Fruit fly (Drosophila melanogaster): ENCODE data around the gene CAH5.
A peak's percentile ranks its signal among the peaks of the same experiment; 100 is the strongest.

CAH5 gene

dm6 chr3R:31305284-31305683 lies 42.9 kb downstream of the CAH5 start, which contains the start of gene pHCl-2 (continued):
- peak; percentile 36 for TF ChIP-seq sug (tag; optimal IDR thresholded peaks at IDR 0.05)
- TF ChIP-seq CG14050 (GFP tag; IDR thresholded peaks at IDR 0.05): no peak
- no peak for TF ChIP-seq Asciz (GFP tag; optimal IDR thresholded peaks at IDR 0.05)
- TF ChIP-seq CG9932 (GFP tag; IDR thresholded peaks at IDR 0.05): no peak
- no peak for TF ChIP-seq Dip2 (GFP tag; IDR thresholded peaks at IDR 0.05)
- TF ChIP-seq Ravus (GFP tag; IDR thresholded peaks at IDR 0.05): no peak
- no peak for TF ChIP-seq YL-1 (GFP tag; optimal IDR thresholded peaks at IDR 0.05)
- TF ChIP-seq Dek (tag; optimal IDR thresholded peaks at IDR 0.05): no peak
- no peak for TF ChIP-seq knrl (GFP tag; IDR thresholded peaks at IDR 0.05; ENCODE audit: partially characterized antibody)
- TF ChIP-seq Hmr (GFP tag; optimal IDR thresholded peaks at IDR 0.05): no peak
- no peak for TF ChIP-seq odd (GFP tag; optimal IDR thresholded peaks at IDR 0.05)
- no peak for TF ChIP-seq hkb (optimal IDR thresholded peaks at IDR 0.05)
- TF ChIP-seq hkb (GFP tag; IDR thresholded peaks at IDR 0.05): no peak
- no peak for TF ChIP-seq CG10959 (GFP tag; IDR thresholded peaks at IDR 0.05)
- TF ChIP-seq CG1603 (tag; optimal IDR thresholded peaks at IDR 0.05): no peak
- no peak for TF ChIP-seq ap (GFP tag; IDR thresholded peaks at IDR 0.05)
- TF ChIP-seq trem (tag; optimal IDR thresholded peaks at IDR 0.05): no peak
- no peak for TF ChIP-seq jing (GFP tag; optimal IDR thresholded peaks at IDR 0.05)
- TF ChIP-seq CG15011 (GFP tag; optimal IDR thresholded peaks at IDR 0.05): no peak
- no peak for TF ChIP-seq wdn (GFP tag; IDR thresholded peaks at IDR 0.05)
- peak; percentile 26 for TF ChIP-seq Hey (tag; optimal IDR thresholded peaks at IDR 0.05)
- TF ChIP-seq HLH54F (GFP tag; optimal IDR thresholded peaks at IDR 0.05): no peak
- TF ChIP-seq CG6272 (GFP tag; IDR thresholded peaks at IDR 0.05): no peak
- TF ChIP-seq mirr (GFP tag; optimal IDR thresholded peaks at IDR 0.05): peak; percentile 19
- TF ChIP-seq Atf3 (GFP tag; optimal IDR thresholded peaks at IDR 0.05): no peak
- TF ChIP-seq exex (tag; optimal IDR thresholded peaks at IDR 0.05): peak; percentile 27
- peak; percentile 3 for TF ChIP-seq lab (GFP tag; optimal IDR thresholded peaks at IDR 0.05)
- TF ChIP-seq C15 (GFP tag; IDR thresholded peaks at IDR 0.05): no peak
- no peak for TF ChIP-seq CG10431 (GFP tag; optimal IDR thresholded peaks at IDR 0.05)
- TF ChIP-seq BEAF-32 (GFP tag; optimal IDR thresholded peaks at IDR 0.05): no peak

DNA sequence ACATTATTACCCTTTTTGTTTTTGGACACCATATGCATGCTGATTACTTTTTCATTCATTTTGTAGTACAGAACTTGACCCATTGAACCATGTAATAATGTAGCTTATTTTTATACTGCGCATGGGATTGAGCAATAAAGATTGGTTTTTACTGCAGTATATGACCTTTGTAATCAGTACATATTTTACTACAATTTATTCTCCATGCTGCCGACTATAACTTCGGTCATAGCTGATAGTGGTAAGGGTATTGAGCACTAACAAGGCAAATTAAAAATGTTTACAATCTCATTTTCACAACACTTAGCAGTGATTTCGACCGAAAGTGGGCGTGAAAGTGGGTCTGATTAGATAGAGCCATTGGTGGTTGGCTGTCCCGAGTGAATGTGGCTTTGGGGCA lies 44.1 kb downstream of the CAH5 start:
- TF ChIP-seq ab (GFP tag; optimal IDR thresholded peaks at IDR 0.05) (no peak), insv (GFP tag; optimal IDR thresholded peaks at IDR 0.05) (no peak), CG4820 (GFP tag; optimal IDR thresholded peaks at IDR 0.05) (no peak), phol (tag; optimal IDR thresholded peaks at IDR 0.05) (peak; percentile 20), CG2120 (GFP tag; optimal IDR thresholded peaks at IDR 0.05) (peak; percentile 28), usp (GFP tag; optimal IDR thresholded peaks at IDR 0.05) (no peak), CG7372 (GFP tag; IDR thresholded peaks at IDR 0.05) (no peak), CG12391 (tag; optimal IDR thresholded peaks at IDR 0.05) (peak; percentile 1), CG33557 (GFP tag; optimal IDR thresholded peaks at IDR 0.05) (no peak), CG14860 (GFP tag; IDR thresholded peaks at IDR 0.05; ENCODE audit: partially characterized antibody) (no peak), CG10979 (tag; optimal IDR thresholded peaks at IDR 0.05) (no peak), CG1529 (GFP tag; optimal IDR thresholded peaks at IDR 0.05) (no peak), row (GFP tag; IDR thresholded peaks at IDR 0.05) (peak; percentile 52), gfzf (GFP tag; optimal IDR thresholded peaks at IDR 0.05) (no peak), CG6654 (GFP tag; optimal IDR thresholded peaks at IDR 0.05) (no peak), dmrt99B (tag; optimal IDR thresholded peaks at IDR 0.05) (peak; percentile 29), cwo (GFP tag; optimal IDR thresholded peaks at IDR 0.05) (peak; percentile 3), fd96Cb (tag; optimal IDR thresholded peaks at IDR 0.05) (peak; percentile 32), Med (GFP tag) (peak; percentile 53), CG13123 (GFP tag; optimal IDR thresholded peaks at IDR 0.05) (no peak), Abd-B (GFP tag; optimal IDR thresholded peaks at IDR 0.05) (peak; percentile 0), lab (GFP tag; optimal IDR thresholded peaks at IDR 0.05) (peak; percentile 39), klu (GFP tag; IDR thresholded peaks at IDR 0.05) (no peak), ara (GFP tag; IDR thresholded peaks at IDR 0.05) (no peak)
